Fruit fly (Drosophila melanogaster): Measurements from ENCODE around the gene Lcp65Af.

Gene Lcp65Af

DNA sequence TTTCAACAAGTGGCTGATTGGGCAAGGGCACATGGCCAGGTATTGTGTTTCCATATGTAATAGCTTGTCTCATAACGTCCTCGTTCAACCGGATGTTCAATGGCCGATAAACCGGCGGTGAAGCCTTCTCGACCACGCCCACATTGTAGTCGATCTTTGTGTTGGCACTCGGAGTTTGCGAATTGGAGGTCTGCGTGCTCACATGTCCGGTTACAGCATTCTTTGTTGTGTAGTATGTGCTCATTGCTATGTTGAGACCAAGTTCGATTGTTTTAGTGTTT lies 11.2 kb downstream of the Lcp65Af start:
- TF ChIP-seq CG17801 (GFP tag; optimal IDR thresholded peaks at IDR 0.05; ENCODE audit: partially characterized antibody), result no peak

DNA sequence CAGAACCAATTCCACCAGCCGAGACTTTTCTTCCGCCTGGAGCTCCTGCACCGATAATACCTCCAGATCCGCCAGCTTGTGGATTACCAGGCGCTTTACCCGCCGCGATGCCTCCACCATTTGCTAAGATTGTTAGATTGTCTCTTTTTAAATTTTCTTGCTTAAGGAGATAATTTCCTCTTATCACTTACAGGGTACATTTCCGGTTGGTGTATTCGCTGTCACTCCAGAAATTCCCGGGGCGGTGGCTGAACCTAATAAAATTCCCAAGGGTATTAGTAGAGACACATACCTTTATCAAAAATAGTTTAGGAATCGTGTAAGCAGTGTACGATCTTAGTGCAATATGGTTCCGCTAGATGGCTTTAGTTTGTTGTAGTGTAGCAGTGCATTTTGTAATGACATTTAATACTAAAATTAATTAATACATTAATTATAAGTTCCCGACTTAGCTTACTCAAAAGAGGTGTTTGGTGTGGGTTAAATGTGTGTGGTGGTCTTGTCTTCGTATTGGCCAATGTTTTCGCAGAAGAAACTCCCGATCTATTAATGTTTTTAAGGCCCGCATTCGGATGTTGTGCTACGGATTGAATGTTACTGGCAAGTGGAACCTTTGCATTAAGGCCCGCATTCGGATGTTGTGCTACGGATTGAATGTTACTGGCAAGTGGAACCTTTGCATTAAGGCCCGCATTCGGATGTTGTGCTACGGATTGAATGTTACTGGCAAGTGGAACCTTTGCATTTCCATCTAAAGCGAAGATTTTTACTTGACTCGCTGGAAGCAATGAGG lies 11.8 kb downstream of the Lcp65Af start:
- no peak for TF ChIP-seq CG17801 (GFP tag; optimal IDR thresholded peaks at IDR 0.05; ENCODE audit: partially characterized antibody)

DNA sequence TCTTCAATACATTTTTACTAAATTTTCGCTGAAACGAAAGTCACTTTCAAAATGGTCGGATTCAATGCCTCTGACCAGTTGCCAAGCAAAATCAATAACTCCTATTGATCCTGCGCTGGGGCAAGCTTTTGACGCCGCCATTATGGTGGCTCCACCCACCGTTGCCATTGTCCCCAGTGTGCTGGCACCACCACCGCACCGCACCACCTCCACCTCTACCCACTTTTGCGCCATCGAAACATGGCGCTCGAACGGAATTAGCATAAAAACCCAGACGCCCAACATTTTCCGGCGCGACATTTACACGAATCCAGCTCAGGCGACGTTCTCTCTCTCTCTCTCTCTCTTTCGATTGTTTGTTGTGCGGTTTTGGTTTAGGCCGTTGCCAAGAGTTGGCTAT lies 19.7 kb downstream of the Lcp65Af start:
- TF ChIP-seq CG17801 (GFP tag; optimal IDR thresholded peaks at IDR 0.05; ENCODE audit: partially characterized antibody), result no peak

DNA sequence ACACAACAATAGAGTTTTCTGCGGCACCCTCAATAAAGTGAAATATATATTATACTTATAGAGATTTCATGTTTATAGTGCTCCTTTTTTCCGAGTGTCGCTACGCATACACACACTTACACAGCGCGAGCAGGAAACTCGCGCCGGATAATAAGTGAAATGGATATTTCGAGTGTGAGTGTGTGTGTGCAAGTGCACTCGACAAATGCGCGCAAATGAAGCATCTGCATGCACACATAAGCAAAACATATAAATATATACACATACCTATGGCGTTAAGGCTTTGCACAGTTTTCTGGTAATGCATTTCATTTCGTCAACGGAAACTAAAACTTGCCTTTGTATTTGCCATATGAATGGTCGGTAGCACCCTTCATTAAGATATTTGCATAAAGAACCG lies 21.1 kb downstream of the Lcp65Af start:
- no peak for TF ChIP-seq CG17801 (GFP tag; optimal IDR thresholded peaks at IDR 0.05; ENCODE audit: partially characterized antibody)

DNA sequence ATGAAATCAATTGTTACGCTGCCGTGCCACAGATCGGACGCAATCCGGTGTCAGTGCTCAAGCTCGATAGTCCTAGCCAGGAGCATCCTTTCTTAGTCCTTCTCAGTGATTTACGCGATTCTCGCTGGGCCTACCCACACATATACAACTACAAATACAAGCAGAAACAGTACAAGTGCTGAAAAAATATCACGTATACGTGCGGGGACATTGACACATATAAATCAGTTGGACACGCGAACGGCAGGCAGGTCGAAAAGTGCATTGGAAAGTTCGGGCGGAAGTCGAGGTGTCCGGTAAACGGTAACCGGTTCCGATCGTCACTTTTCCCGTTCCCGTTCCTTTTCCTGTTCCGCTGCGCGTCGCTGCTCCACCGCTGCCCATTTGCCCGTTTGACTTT lies 25.1 kb downstream of the Lcp65Af start:
- TF ChIP-seq CG17801 (GFP tag; optimal IDR thresholded peaks at IDR 0.05; ENCODE audit: partially characterized antibody), result no peak

dm6 chr3L:6110673-6111449 lies 25.7 kb downstream of the Lcp65Af start:
- TF ChIP-seq CG17801 (GFP tag; optimal IDR thresholded peaks at IDR 0.05; ENCODE audit: partially characterized antibody), result no peak

dm6 chr3L:6108264-6109060 lies 28.1 kb downstream of the Lcp65Af start:
- TF ChIP-seq CG17801 (GFP tag; optimal IDR thresholded peaks at IDR 0.05; ENCODE audit: partially characterized antibody), result no peak

dm6 chr3L:6106717-6107116 lies 29.9 kb downstream of the Lcp65Af start:
- no peak for TF ChIP-seq CG17801 (GFP tag; optimal IDR thresholded peaks at IDR 0.05; ENCODE audit: partially characterized antibody)

- no peak for TF ChIP-seq CG17801 (GFP tag; optimal IDR thresholded peaks at IDR 0.05; ENCODE audit: partially characterized antibody)
Observed at dm6 chr3L:6105435-6105834, 31.2 kb downstream of the Lcp65Af start.

- TF ChIP-seq CG17801 (GFP tag; optimal IDR thresholded peaks at IDR 0.05; ENCODE audit: partially characterized antibody), result no peak
Observed at dm6 chr3L:6104551-6104950, 32.0 kb downstream of the Lcp65Af start.

DNA sequence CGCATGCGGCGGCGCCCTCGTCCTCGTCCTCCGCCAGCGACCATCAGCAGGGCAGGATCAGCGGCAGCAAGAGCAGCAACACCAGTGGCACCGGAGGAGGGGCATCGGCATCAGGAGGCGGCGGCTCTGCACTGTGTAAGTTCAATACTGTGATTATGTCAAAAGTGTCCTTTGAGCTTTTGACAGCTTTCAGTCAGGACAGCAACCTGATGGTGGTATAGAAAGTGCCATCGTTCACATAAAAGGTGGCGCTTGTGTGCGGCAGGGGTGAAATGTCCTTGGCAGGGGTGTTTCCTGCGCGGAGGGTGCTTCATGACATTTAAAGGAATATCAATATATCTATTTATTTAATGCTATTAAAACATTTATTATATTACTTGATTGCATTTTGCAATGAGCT lies 32.9 kb downstream of the Lcp65Af start:
- no peak for TF ChIP-seq CG17801 (GFP tag; optimal IDR thresholded peaks at IDR 0.05; ENCODE audit: partially characterized antibody)

DNA sequence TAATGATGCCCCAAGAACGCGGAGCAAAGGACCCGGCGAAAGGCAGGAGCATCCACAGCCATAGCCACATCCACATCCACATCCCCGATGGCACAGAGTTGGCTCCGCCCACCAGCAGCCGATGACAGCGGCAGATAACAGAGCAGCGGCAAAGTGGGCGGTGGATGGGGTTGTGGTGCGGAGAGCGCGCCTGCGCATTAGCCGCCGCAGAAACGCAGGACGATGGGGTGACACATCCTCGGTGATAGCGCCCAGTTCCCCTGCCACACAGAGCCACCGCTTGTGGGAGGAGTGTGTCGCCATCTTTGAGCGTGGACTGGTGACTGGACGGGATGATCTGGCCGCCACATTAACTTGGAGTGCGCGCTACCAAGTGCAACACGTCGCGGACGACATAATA lies 39.3 kb downstream of the Lcp65Af start, which contains the start of gene Ets65A:
Gene Ets65A (plus strand): TSS at position 348 of the 400 bp plus-strand sequence.
- no peak for TF ChIP-seq CG17801 (GFP tag; optimal IDR thresholded peaks at IDR 0.05; ENCODE audit: partially characterized antibody)

DNA sequence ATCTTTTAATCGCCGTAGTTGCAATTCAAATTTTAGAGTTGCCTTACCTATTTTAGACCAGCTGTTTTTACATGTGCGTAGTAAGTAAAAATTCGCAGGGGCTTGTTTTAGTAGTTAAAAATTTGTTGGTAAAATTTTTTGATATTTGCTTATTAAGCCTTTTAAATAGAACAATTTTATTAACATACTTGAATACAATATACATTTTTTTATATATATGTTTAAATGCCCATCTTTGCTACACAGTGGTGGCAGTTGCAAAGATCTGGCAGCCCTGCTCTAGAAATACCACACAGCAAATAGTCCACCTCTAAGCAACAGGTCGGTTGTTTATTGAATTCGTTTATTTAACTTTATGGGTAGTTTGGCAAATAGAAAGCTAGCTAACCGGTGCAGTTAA lies 41.9 kb downstream of the Lcp65Af start, which contains the start of the genes CG10467 and loj:
Gene CG10467 (minus strand): TSS at position 51 of the 400 bp plus-strand sequence.
Gene loj (plus strand): TSS at position 291 of the 400 bp plus-strand sequence.
- TF ChIP-seq CG17801 (GFP tag; optimal IDR thresholded peaks at IDR 0.05; ENCODE audit: partially characterized antibody), result peak; percentile 91

- TF ChIP-seq CG17801 (GFP tag; optimal IDR thresholded peaks at IDR 0.05; ENCODE audit: partially characterized antibody), result no peak
Observed at dm6 chr3L:6093213-6093612, 43.4 kb downstream of the Lcp65Af start, which contains the start of gene CG10469. Gene CG10469, minus strand, starts transcription at chr3L:6093313.

All from ovary, adult (tissue).